Fruit fly (Drosophila melanogaster): ENCODE results near the gene CG18599.
A peak's percentile ranks its signal among the peaks of the same experiment; 100 is the strongest.

The CG18599 gene

DNA sequence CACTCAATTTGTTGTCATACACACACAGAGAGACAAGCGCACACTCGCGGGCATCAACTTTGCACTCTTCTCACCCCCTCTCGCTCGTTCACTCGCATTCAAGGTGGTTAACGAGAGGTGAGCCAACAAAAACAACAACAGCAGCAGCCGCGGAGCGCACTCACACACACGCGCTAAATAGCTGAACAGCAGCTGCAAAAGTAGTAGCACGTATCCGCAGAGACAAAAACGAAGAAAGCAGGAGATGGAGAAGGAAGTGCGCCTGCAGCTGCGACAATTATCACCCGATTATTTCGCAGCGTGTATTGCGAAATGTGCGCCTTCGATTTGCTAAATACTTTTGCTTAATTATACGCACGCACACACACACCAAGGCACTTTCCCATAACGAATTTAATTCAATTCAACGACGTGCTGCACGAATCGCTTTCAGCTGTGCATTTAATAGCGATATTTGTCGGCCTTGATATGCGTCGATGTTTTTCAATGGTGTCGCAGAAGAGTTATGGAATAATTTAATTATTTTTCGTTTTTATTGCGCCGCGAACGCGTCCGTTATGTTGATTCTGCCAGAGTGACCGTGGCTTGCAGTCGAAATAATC lies 30.8 kb downstream of the CG18599 start (continued):
- TF ChIP-seq Fer3 (tag; optimal IDR thresholded peaks at IDR 0.05) (no peak), CG6791 (GFP tag; IDR thresholded peaks at IDR 0.05; ENCODE audit: partially characterized antibody) (peak; percentile 19; the same call in 1 of the 3 replicates), ewg (GFP tag; optimal IDR thresholded peaks at IDR 0.05) (peak; percentile 59), Optix (GFP tag; IDR thresholded peaks at IDR 0.05) (no peak), Fer2 (tag; optimal IDR thresholded peaks at IDR 0.05) (no peak), sob (GFP tag; IDR thresholded peaks at IDR 0.05) (peak; percentile 65), NfI (GFP tag; optimal IDR thresholded peaks at IDR 0.05) (peak; percentile 14), hkb (optimal IDR thresholded peaks at IDR 0.05) (no peak), hkb (GFP tag; IDR thresholded peaks at IDR 0.05) (peak; percentile 19; the same call in 1 of the 2 replicates), ttk (GFP tag; IDR thresholded peaks at IDR 0.05) (peak; percentile 39; the same call in 1 of the 2 replicates), CG9932 (GFP tag; IDR thresholded peaks at IDR 0.05) (peak; percentile 5; the same call in 1 of the 2 replicates), Ets97D (GFP tag; optimal IDR thresholded peaks at IDR 0.05) (no peak), CG17186 (GFP tag; optimal IDR thresholded peaks at IDR 0.05) (no peak), Dref (GFP tag; IDR thresholded peaks at IDR 0.05) (0 out of 2 replicates have a peak, but pooled peaks have one; percentile 20), ems (GFP tag; optimal IDR thresholded peaks at IDR 0.05) (peak; percentile 22), lola (GFP tag; optimal IDR thresholded peaks at IDR 0.05) (no peak), Hey (tag; optimal IDR thresholded peaks at IDR 0.05) (peak; percentile 7), kah (GFP tag; optimal IDR thresholded peaks at IDR 0.05) (peak; percentile 83), caup (GFP tag; optimal IDR thresholded peaks at IDR 0.05; ENCODE audit: severe bottlenecking) (peak; percentile 60), zfh1 (GFP tag; IDR thresholded peaks at IDR 0.05) (peak; percentile 22; the same call in 1 of the 3 replicates), bcd (GFP tag; optimal IDR thresholded peaks at IDR 0.05) (peak; percentile 38), Drgx (GFP tag; IDR thresholded peaks at IDR 0.05) (peak; percentile 60), HLHmδ (GFP tag; optimal IDR thresholded peaks at IDR 0.05) (peak; percentile 91), CG11504 (tag; optimal IDR thresholded peaks at IDR 0.05) (no peak), CG32772 (GFP tag; IDR thresholded peaks at IDR 0.05) (no peak), wek (GFP tag; optimal IDR thresholded peaks at IDR 0.05) (peak; percentile 27), Adf1 (GFP tag; IDR thresholded peaks at IDR 0.05) (peak; percentile 38; the same call in 1 of the 2 replicates), CG18599 (GFP tag; optimal IDR thresholded peaks at IDR 0.05) (peak; percentile 54), CG2199 (GFP tag; IDR thresholded peaks at IDR 0.05) (peak; percentile 76; the same call in 2 of the 3 replicates), Camta (GFP tag; optimal IDR thresholded peaks at IDR 0.05) (no peak), pros (GFP tag; optimal IDR thresholded peaks at IDR 0.05) (peak; percentile 81), dimm (GFP tag; IDR thresholded peaks at IDR 0.05) (no peak), CG2875 (GFP tag; optimal IDR thresholded peaks at IDR 0.05) (peak; percentile 3), CG3163 (GFP tag; optimal IDR thresholded peaks at IDR 0.05) (peak; percentile 22), CG16779 (GFP tag; IDR thresholded peaks at IDR 0.05) (no peak), knrl (GFP tag; IDR thresholded peaks at IDR 0.05; ENCODE audit: partially characterized antibody) (no peak), CG4617 (GFP tag; optimal IDR thresholded peaks at IDR 0.05; ENCODE audit: borderline replicate concordance) (peak; percentile 46), maf-S (GFP tag; optimal IDR thresholded peaks at IDR 0.05) (no peak), pan (optimal IDR thresholded peaks at IDR 0.05) (no peak), pan (GFP tag; optimal IDR thresholded peaks at IDR 0.05 in 1 of 2, IDR thresholded peaks at IDR 0.05 in 1 of 2) (peak in 1 of 2 experiments; percentile 17), CG10267 (tag; optimal IDR thresholded peaks at IDR 0.05) (no peak), CG13424 (tag; optimal IDR thresholded peaks at IDR 0.05) (no peak), Dbx (GFP tag; IDR thresholded peaks at IDR 0.05) (peak; percentile 54; the same call in 2 of the 3 replicates), tll (GFP tag; optimal IDR thresholded peaks at IDR 0.05) (peak in 1 of 2 experiments; percentile 57), chinmo (GFP tag; IDR thresholded peaks at IDR 0.05; ENCODE audit: partially characterized antibody) (peak; percentile 60; the same call in 2 of the 4 replicates), al (GFP tag; IDR thresholded peaks at IDR 0.05) (no peak), insv (GFP tag; optimal IDR thresholded peaks at IDR 0.05) (no peak), CG34376 (GFP tag; optimal IDR thresholded peaks at IDR 0.05) (peak; percentile 50)

Data from whole organism, embryonic.